Fruit fly (Drosophila melanogaster) whole organism, embryonic: ENCODE data around the gene Lamtor1.

Source experiments
- BEAF-32 ChIP-seq: fragments of 200-800 bp; sonication (Bioruptor generic); optimal IDR thresholded peaks from 3 replicates; lab custom pipeline; 2017; ENCODE audit warnings: missing biosample characterization, missing genetic modification characterization, mild to moderate bottlenecking, moderate library complexity, missing genetic modification reagents
- Blimp-1 ChIP-seq: fragments of 200-800 bp; sonication (Bioruptor generic); optimal IDR thresholded peaks from 3 replicates; lab custom pipeline; 2018; ENCODE audit warnings: missing biosample characterization, missing genetic modification characterization, mild to moderate bottlenecking, moderate library complexity, missing genetic modification reagents
- CG12391 ChIP-seq: fragments of 200-800 bp; sonication (Bioruptor generic); optimal IDR thresholded peaks from 3 replicates; lab custom pipeline; 2018; ENCODE audit warnings: missing biosample characterization, mild to moderate bottlenecking, missing genetic modification characterization, moderate library complexity
- CG12659 ChIP-seq: fragments of 200-800 bp; sonication (Bioruptor generic); optimal IDR thresholded peaks from 3 replicates; lab custom pipeline; 2017; ENCODE audit warnings: mild to moderate bottlenecking, missing biosample characterization, missing genetic modification reagents, missing genetic modification characterization
- CG12942 ChIP-seq: fragments of 200-800 bp; sonication (Bioruptor generic); optimal IDR thresholded peaks from 3 replicates; lab custom pipeline; 2016; ENCODE audit warnings: missing biosample characterization, missing genetic modification characterization
- CG14014 ChIP-seq: fragments of 200-800 bp; sonication (Bioruptor generic); IDR thresholded peaks from 2 replicates; pipeline ENCODE4 v1.3.6; 2022; ENCODE audit warnings: missing biosample characterization, missing genetic modification characterization
- CG17568 ChIP-seq: fragments of 200-800 bp; sonication (Bioruptor generic); optimal IDR thresholded peaks from 2 replicates; lab custom pipeline; 2018; ENCODE audit warnings: missing biosample characterization, mild to moderate bottlenecking, missing genetic modification characterization, moderate library complexity
- CG17912 ChIP-seq: fragments of 200-800 bp; sonication (Bioruptor generic); optimal IDR thresholded peaks from 2 replicates; lab custom pipeline; 2018; ENCODE audit warnings: missing biosample characterization, mild to moderate bottlenecking, missing genetic modification characterization
- CG2116 ChIP-seq: fragments of 200-800 bp; sonication (Bioruptor generic); optimal IDR thresholded peaks from 3 replicates; lab custom pipeline; 2018; ENCODE audit warnings: missing biosample characterization, mild to moderate bottlenecking, missing genetic modification characterization
- CG2129 ChIP-seq: fragments of 200-800 bp; sonication (Bioruptor generic); IDR thresholded peaks from 2 replicates; pipeline ENCODE4 v1.3.6; 2022; ENCODE audit warnings: missing biosample characterization, missing genetic modification characterization; ENCODE audit not compliant: partially characterized antibody
- CG2202 ChIP-seq: fragments of 200-800 bp; sonication (Bioruptor generic); optimal IDR thresholded peaks from 2 replicates; lab custom pipeline; 2018; ENCODE audit warnings: missing biosample characterization, mild to moderate bottlenecking, missing genetic modification characterization
- CG31365 ChIP-seq: fragments of 200-800 bp; sonication (Bioruptor generic); optimal IDR thresholded peaks from 2 replicates; lab custom pipeline; 2018; ENCODE audit warnings: missing biosample characterization, mild to moderate bottlenecking, missing genetic modification characterization
- CG7987 ChIP-seq: fragments of 200-800 bp; sonication (Bioruptor generic); optimal IDR thresholded peaks from 2 replicates; lab custom pipeline; 2018; ENCODE audit warnings: missing biosample characterization, mild to moderate bottlenecking, missing genetic modification characterization, moderate library complexity
- CG9727 ChIP-seq: fragments of 200-800 bp; sonication (Bioruptor generic); optimal IDR thresholded peaks from 3 replicates; lab custom pipeline; 2017; ENCODE audit warnings: missing biosample characterization, mild to moderate bottlenecking, missing genetic modification characterization
- CTCF ChIP-seq: fragments of 200-800 bp; sonication (Bioruptor generic); optimal IDR thresholded peaks from 2 replicates; lab custom pipeline; 2017; ENCODE audit warnings: missing biosample characterization, mild to moderate bottlenecking, missing genetic modification characterization, moderate library complexity
- CrebB ChIP-seq: fragments of 200-800 bp; sonication (Bioruptor generic); optimal IDR thresholded peaks from 3 replicates; lab custom pipeline; 2018; ENCODE audit warnings: missing biosample characterization, mild to moderate bottlenecking, missing genetic modification characterization
- Dfd ChIP-seq, 2 experiments: fragments of >200 bp; optimal IDR thresholded peaks; 2 replicates each; lab custom pipeline; 2017; ENCODE audit warnings: missing biosample characterization in 2 of 2, missing genetic modification characterization in 2 of 2
- E2f2 ChIP-seq: fragments of 200-800 bp; sonication (Bioruptor generic); IDR thresholded peaks from 2 replicates; pipeline ENCODE4 v1.3.6; 2022; ENCODE audit warnings: missing biosample characterization, missing genetic modification characterization
- Eip74EF ChIP-seq, 2 experiments: fragments of 200-800 bp in 1 of 2; fragments of >200 bp in 1 of 2; sonication (Bioruptor generic) in 1 of 2; optimal IDR thresholded peaks; 2 replicates each; lab custom pipeline; 2017 to 2019; ENCODE audit warnings: missing biosample characterization in 2 of 2, missing genetic modification characterization in 2 of 2, mild to moderate bottlenecking in 1 of 2, moderate library complexity in 1 of 2
- Ets65A ChIP-seq: fragments of 200-800 bp; sonication (Bioruptor generic); peaks from one replicate; lab custom pipeline; 2016; ENCODE audit warnings: missing biosample characterization, missing genetic modification characterization
- Fer1 ChIP-seq: fragments of 200-800 bp; sonication (Bioruptor generic); optimal IDR thresholded peaks from 2 replicates; lab custom pipeline; 2017; ENCODE audit warnings: missing biosample characterization, mild to moderate bottlenecking, missing genetic modification characterization
- HLHmδ ChIP-seq: fragments of 200-800 bp; sonication (Bioruptor generic); optimal IDR thresholded peaks from 2 replicates; lab custom pipeline; 2018; ENCODE audit warnings: missing biosample characterization, mild to moderate bottlenecking, missing genetic modification characterization, moderate library complexity
- Lhr ChIP-seq: fragments of 200-800 bp; sonication (Bioruptor generic); optimal IDR thresholded peaks from 3 replicates; lab custom pipeline; 2017; ENCODE audit warnings: mild to moderate bottlenecking, missing biosample characterization, missing genetic modification reagents, missing genetic modification characterization
- Med ChIP-seq: fragments of 200-800 bp; sonication (Bioruptor generic); peaks from one replicate; lab custom pipeline; 2016; ENCODE audit warnings: missing biosample characterization, missing genetic modification characterization, mild to moderate bottlenecking, inconsistent platforms, moderate library complexity
- Opbp ChIP-seq: fragments of 200-800 bp; sonication (Bioruptor generic); IDR thresholded peaks from 3 replicates; pipeline ENCODE4 v1.3.6; 2022; ENCODE audit warnings: missing biosample characterization, missing genetic modification characterization; ENCODE audit not compliant: partially characterized antibody
- Sry-β ChIP-seq: fragments of 200-800 bp; sonication (Bioruptor generic); optimal IDR thresholded peaks from 2 replicates; lab custom pipeline; 2018; ENCODE audit warnings: missing biosample characterization, mild to moderate bottlenecking, missing genetic modification characterization, moderate library complexity
- Xrp1 ChIP-seq: fragments of 200-800 bp; sonication (Bioruptor generic); IDR thresholded peaks from 2 replicates; pipeline ENCODE4 v1.3.6; 2022; ENCODE audit warnings: missing biosample characterization, missing genetic modification characterization
- abd-A ChIP-seq: fragments of 200-800 bp; sonication (Bioruptor generic); optimal IDR thresholded peaks from 3 replicates; lab custom pipeline; 2019; ENCODE audit warnings: missing biosample characterization, mild to moderate bottlenecking, missing genetic modification characterization, moderate library complexity
- bcd ChIP-seq: fragments of 200-800 bp; sonication (Bioruptor generic); optimal IDR thresholded peaks from 2 replicates; lab custom pipeline; 2017; ENCODE audit warnings: missing biosample characterization, mild to moderate bottlenecking, missing genetic modification characterization
- ci ChIP-seq: fragments of 200-800 bp; sonication (Bioruptor generic); IDR thresholded peaks from 3 replicates; pipeline ENCODE4 v1.3.6; 2022; ENCODE audit warnings: missing biosample characterization, missing genetic modification characterization
- croc ChIP-seq: fragments of 200-800 bp; sonication (Bioruptor generic); conservative IDR thresholded peaks from 3 replicates; pipeline ENCODE4 v1.3.6; 2022; ENCODE audit warnings: missing biosample characterization, missing genetic modification characterization
- disco-r ChIP-seq: fragments of 200-800 bp; sonication (Bioruptor generic); optimal IDR thresholded peaks from 2 replicates; lab custom pipeline; 2016; ENCODE audit warnings: missing biosample characterization, missing genetic modification characterization
- ftz-f1 ChIP-seq: fragments of 200-800 bp; sonication (Bioruptor generic); optimal IDR thresholded peaks from 2 replicates; lab custom pipeline; 2016; ENCODE audit warnings: missing biosample characterization, missing genetic modification characterization
- ham ChIP-seq: fragments of 200-800 bp; sonication (Bioruptor generic); IDR thresholded peaks from 2 replicates; pipeline ENCODE4 v1.3.6; 2022; ENCODE audit warnings: missing biosample characterization, missing genetic modification characterization
- hbn ChIP-seq: fragments of 200-800 bp; sonication (Bioruptor generic); IDR thresholded peaks from 2 replicates; pipeline ENCODE4 v1.3.6; 2022; ENCODE audit warnings: missing biosample characterization, missing genetic modification characterization; ENCODE audit not compliant: partially characterized antibody
- jigr1 ChIP-seq: fragments of 200-800 bp; sonication (Bioruptor generic); IDR thresholded peaks from 3 replicates; pipeline ENCODE4 v1.3.6; 2022; ENCODE audit warnings: missing biosample characterization, missing genetic modification characterization
- kni ChIP-seq: fragments of 200-800 bp; sonication (Bioruptor generic); optimal IDR thresholded peaks from 3 replicates; lab custom pipeline; 2017; ENCODE audit warnings: mild to moderate bottlenecking, missing biosample characterization, missing genetic modification reagents, missing genetic modification characterization
- lilli ChIP-seq: fragments of 200-800 bp; sonication (Bioruptor generic); optimal IDR thresholded peaks from 3 replicates; lab custom pipeline; 2016; ENCODE audit warnings: missing biosample characterization, missing genetic modification characterization
- lov ChIP-seq, 2 experiments: fragments of 200-800 bp in 1 of 2; fragments of >200 bp in 1 of 2; sonication (Bioruptor generic) in 1 of 2; IDR thresholded peaks in 1 of 2; optimal IDR thresholded peaks in 1 of 2; 2 replicates in 1 of 2; 3 replicates in 1 of 2; pipeline versions ENCODE4 v1.3.6 to Lab custom; 2017 to 2022; ENCODE audit warnings: missing biosample characterization in 1 of 2, missing genetic modification characterization in 1 of 2
- nau ChIP-seq: fragments of 200-800 bp; sonication (Bioruptor generic); optimal IDR thresholded peaks from 3 replicates; lab custom pipeline; 2017; ENCODE audit warnings: missing biosample characterization, mild to moderate bottlenecking, missing genetic modification characterization, missing genetic modification reagents
- nerfin-2 ChIP-seq: fragments of 200-800 bp; sonication (Bioruptor generic); IDR thresholded peaks from 2 replicates; pipeline ENCODE4 v1.3.6; 2022; ENCODE audit warnings: missing biosample characterization, missing genetic modification characterization; ENCODE audit not compliant: partially characterized antibody
- onecut ChIP-seq: fragments of 200-800 bp; sonication (Bioruptor generic); IDR thresholded peaks from 2 replicates; pipeline ENCODE4 v1.3.6; 2022; ENCODE audit warnings: missing biosample characterization, missing genetic modification characterization
- pum ChIP-seq: fragments of 200-800 bp; sonication (Bioruptor generic); optimal IDR thresholded peaks from 2 replicates; lab custom pipeline; 2016; ENCODE audit warnings: missing biosample characterization, missing genetic modification characterization
- slbo ChIP-seq: fragments of 200-800 bp; sonication (Bioruptor generic); IDR thresholded peaks from 2 replicates; pipeline ENCODE4 v1.3.6; 2022; ENCODE audit warnings: missing biosample characterization, missing genetic modification characterization
- slou ChIP-seq: fragments of 200-800 bp; sonication (Bioruptor generic); optimal IDR thresholded peaks from 3 replicates; lab custom pipeline; 2016; ENCODE audit warnings: missing biosample characterization, missing genetic modification characterization
- stc ChIP-seq: fragments of 200-800 bp; sonication (Bioruptor generic); IDR thresholded peaks from 2 replicates; pipeline ENCODE4 v1.3.6; 2022; ENCODE audit warnings: missing biosample characterization, missing genetic modification characterization
- tgo ChIP-seq: fragments of 200-800 bp; sonication (Bioruptor generic); IDR thresholded peaks from 3 replicates; pipeline ENCODE4 v1.3.6; 2022; ENCODE audit warnings: missing biosample characterization, missing genetic modification characterization
- tna ChIP-seq: fragments of 200-800 bp; sonication (Bioruptor generic); IDR thresholded peaks from 2 replicates; pipeline ENCODE4 v1.3.6; 2022; ENCODE audit warnings: missing biosample characterization, missing genetic modification characterization; ENCODE audit not compliant: partially characterized antibody
- zen ChIP-seq: fragments of 200-800 bp; sonication (Bioruptor generic); optimal IDR thresholded peaks from 3 replicates; lab custom pipeline; 2018; ENCODE audit warnings: missing biosample characterization, mild to moderate bottlenecking, missing genetic modification characterization, moderate library complexity
- zfh1 ChIP-seq: fragments of 200-800 bp; sonication (Bioruptor generic); IDR thresholded peaks from 3 replicates; pipeline ENCODE4 v1.3.6; 2022; ENCODE audit warnings: missing biosample characterization, missing genetic modification characterization

Lamtor1 gene

DNA sequence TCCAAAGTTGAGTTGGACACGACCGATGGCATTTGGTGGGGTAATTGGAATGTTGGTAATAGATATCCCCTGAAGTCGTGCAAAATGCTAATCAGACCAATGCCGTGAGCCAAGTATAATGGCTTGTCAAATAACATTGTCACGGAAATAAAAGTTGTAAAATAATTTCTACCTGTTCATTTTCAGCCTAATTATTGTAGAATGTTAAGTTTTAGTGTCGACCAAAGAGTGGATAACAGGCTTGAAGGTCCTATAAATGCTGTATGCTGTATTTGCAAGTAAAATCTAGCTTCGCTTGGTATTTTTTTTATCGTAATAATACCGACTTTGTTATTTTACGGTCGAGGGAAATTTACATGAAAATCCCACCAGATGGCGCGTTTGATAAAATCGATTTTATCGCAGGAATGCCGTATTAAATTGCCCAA lies 24.4 kb downstream of the Lamtor1 start (continued):
- TF ChIP-seq jigr1: no peak
- peak; percentile 36; the same call in 1 of the 2 replicates for TF ChIP-seq stc (GFP tag; lab: Robert Waterston, UW)
- TF ChIP-seq CG12942 (GFP tag; lab: Kevin White, UChicago): no peak
- TF ChIP-seq CG12659 (GFP tag; lab: Kevin White, UChicago): peak; percentile 41
- TF ChIP-seq ci: peak; percentile 56; the same call in 2 of the 3 replicates
- TF ChIP-seq nau (GFP tag; lab: Kevin White, UChicago): peak; percentile 7
- no peak for TF ChIP-seq HLHmδ (GFP tag; lab: Kevin White, UChicago)
- peak; percentile 54 for TF ChIP-seq Lhr (GFP tag; lab: Kevin White, UChicago)
- peak; percentile 93 for TF ChIP-seq onecut (GFP tag; lab: Robert Waterston, UW)
- peak; percentile 49; the same call in 2 of the 3 replicates for TF ChIP-seq Opbp (GFP tag; lab: Robert Waterston, UW)
- no peak for TF ChIP-seq Dfd (GFP tag; optimal IDR thresholded peaks at IDR 0.05; lab: Kevin White, UChicago)
- no peak for TF ChIP-seq CG17568 (GFP tag; lab: Kevin White, UChicago)
- TF ChIP-seq Sry-β (GFP tag; lab: Kevin White, UChicago): no peak
- no peak for TF ChIP-seq croc (GFP tag; lab: Robert Waterston, UW)
- no peak for TF ChIP-seq CG31365
- no peak for TF ChIP-seq pum
- no peak for TF ChIP-seq Blimp-1 (GFP tag; lab: Kevin White, UChicago)
- TF ChIP-seq CG2129 (GFP tag; lab: Robert Waterston, UW): no peak
- no peak for TF ChIP-seq CG9727 (GFP tag; lab: Kevin White, UChicago)
- TF ChIP-seq zfh1 (GFP tag; lab: Robert Waterston, UW): no peak
- TF ChIP-seq CG12391 (tag; lab: Kevin White, UChicago): peak; percentile 31
- no peak for TF ChIP-seq slou (GFP tag; lab: Kevin White, UChicago)
- TF ChIP-seq CG14014 (GFP tag; lab: Robert Waterston, UW): no peak
- peak; percentile 62 for TF ChIP-seq BEAF-32 (GFP tag; lab: Kevin White, UChicago)
- peak; percentile 49 for TF ChIP-seq zen (tag; lab: Kevin White, UChicago)
- no peak for TF ChIP-seq tgo
- peak; percentile 55 for TF ChIP-seq kni (GFP tag; lab: Kevin White, UChicago)
- TF ChIP-seq CG17912: peak; percentile 60
- TF ChIP-seq Eip74EF (GFP tag; optimal IDR thresholded peaks at IDR 0.05; lab: Kevin White, UChicago): peak in 1 of 2 experiments; percentile 4
- peak; percentile 18 for TF ChIP-seq CG2202 (tag; lab: Kevin White, UChicago)
- TF ChIP-seq ham (GFP tag; lab: Robert Waterston, UW): no peak
- TF ChIP-seq Ets65A (GFP tag; lab: Kevin White, UChicago): no peak
- no peak for TF ChIP-seq bcd (GFP tag; lab: Kevin White, UChicago)
- TF ChIP-seq tna (GFP tag; lab: Robert Waterston, UW): 0 out of 2 replicates have a peak, but pooled peaks have one; percentile 10
- peak; percentile 30; the same call in 1 of the 2 replicates for TF ChIP-seq Xrp1 (GFP tag; lab: Robert Waterston, UW)
- no peak for TF ChIP-seq lilli (GFP tag; lab: Kevin White, UChicago)
- peak; percentile 37; the same call in 1 of the 2 replicates for TF ChIP-seq hbn (GFP tag; lab: Robert Waterston, UW)
- peak; percentile 25 for TF ChIP-seq CG2116 (GFP tag; lab: Kevin White, UChicago)
- no peak for TF ChIP-seq CrebB (tag; lab: Kevin White, UChicago)
- TF ChIP-seq abd-A (tag; lab: Kevin White, UChicago): peak; percentile 96
- TF ChIP-seq lov (optimal IDR thresholded peaks at IDR 0.05; lab: Kevin White, UChicago): no peak
- TF ChIP-seq lov (GFP tag; IDR thresholded peaks at IDR 0.05; lab: Robert Waterston, UW): no peak
- peak; percentile 24; the same call in 1 of the 2 replicates for TF ChIP-seq E2f2 (GFP tag; lab: Robert Waterston, UW)
- TF ChIP-seq CTCF (GFP tag; lab: Kevin White, UChicago): peak; percentile 93
- TF ChIP-seq ftz-f1: no peak
- peak; percentile 75 for TF ChIP-seq Med (GFP tag; lab: Kevin White, UChicago)
- peak; percentile 22 for TF ChIP-seq CG7987 (GFP tag; lab: Kevin White, UChicago)
- no peak for TF ChIP-seq disco-r (GFP tag; lab: Kevin White, UChicago)
- TF ChIP-seq nerfin-2 (GFP tag; lab: Robert Waterston, UW): peak; percentile 33; the same call in 1 of the 2 replicates
- no peak for TF ChIP-seq slbo
- TF ChIP-seq Fer1 (GFP tag; lab: Kevin White, UChicago): no peak
